Fruit fly (Drosophila melanogaster): ENCODE measurements around the gene noc.

The noc gene

dm6 chr2L:14490097-14491070 lies at the start of gene noc (continued):
- TF ChIP-seq zen2 (GFP tag; IDR thresholded peaks at IDR 0.05; ENCODE audit: partially characterized antibody), result peak; percentile 63; the same call in 2 of the 3 replicates
- no peak for TF ChIP-seq br (optimal IDR thresholded peaks at IDR 0.05)
- 0 out of 3 replicates have a peak, but pooled peaks have one; percentile 28 for TF ChIP-seq ken (GFP tag; IDR thresholded peaks at IDR 0.05)
- peak; percentile 99 for TF ChIP-seq Nf-YC (tag; optimal IDR thresholded peaks at IDR 0.05)
- TF ChIP-seq CG12299 (tag; optimal IDR thresholded peaks at IDR 0.05), result peak; percentile 32
- TF ChIP-seq ftz-f1 (GFP tag; optimal IDR thresholded peaks at IDR 0.05), result peak; percentile 16
- peak; percentile 6 for TF ChIP-seq stwl (tag; optimal IDR thresholded peaks at IDR 0.05)
- TF ChIP-seq her (GFP tag; optimal IDR thresholded peaks at IDR 0.05), result peak; percentile 55
- TF ChIP-seq Xbp1 (GFP tag; optimal IDR thresholded peaks at IDR 0.05), result peak; percentile 9
- TF ChIP-seq CG9215 (GFP tag; IDR thresholded peaks at IDR 0.05), result no peak
- TF ChIP-seq fd3F (GFP tag; optimal IDR thresholded peaks at IDR 0.05), result no peak
- TF ChIP-seq dmrt11E (tag; optimal IDR thresholded peaks at IDR 0.05), result no peak
- peak; percentile 91 for TF ChIP-seq z (GFP tag; IDR thresholded peaks at IDR 0.05)
- no peak for TF ChIP-seq bab2 (GFP tag; optimal IDR thresholded peaks at IDR 0.05)
- no peak for TF ChIP-seq CG9797 (GFP tag; optimal IDR thresholded peaks at IDR 0.05)
- TF ChIP-seq stc (GFP tag; IDR thresholded peaks at IDR 0.05), result peak; percentile 52; the same call in 1 of the 2 replicates
- TF ChIP-seq jigr1 (GFP tag; IDR thresholded peaks at IDR 0.05), result no peak
- TF ChIP-seq cas (GFP tag; IDR thresholded peaks at IDR 0.05), result 0 out of 2 replicates have a peak, but pooled peaks have one; percentile 8
- TF ChIP-seq gt (GFP tag; IDR thresholded peaks at IDR 0.05), result no peak
- TF ChIP-seq hkb (optimal IDR thresholded peaks at IDR 0.05), result peak; percentile 9
- peak; percentile 41; the same call in 1 of the 2 replicates for TF ChIP-seq hkb (GFP tag; IDR thresholded peaks at IDR 0.05)
- peak; percentile 4 for TF ChIP-seq jing (GFP tag; optimal IDR thresholded peaks at IDR 0.05)
- peak; percentile 71 for TF ChIP-seq Fer1 (GFP tag; optimal IDR thresholded peaks at IDR 0.05)
- TF ChIP-seq CG33557 (GFP tag; optimal IDR thresholded peaks at IDR 0.05), result peak; percentile 14
- no peak for TF ChIP-seq aop (GFP tag; IDR thresholded peaks at IDR 0.05)
- peak; percentile 75; the same call in 2 of the 3 replicates for TF ChIP-seq gce (GFP tag; IDR thresholded peaks at IDR 0.05)
- peak; percentile 19 for TF ChIP-seq CG16863 (GFP tag; optimal IDR thresholded peaks at IDR 0.05)
- TF ChIP-seq CG33213 (GFP tag; optimal IDR thresholded peaks at IDR 0.05), result no peak
- peak; percentile 58 for TF ChIP-seq Meics (GFP tag; optimal IDR thresholded peaks at IDR 0.05)
- TF ChIP-seq salm (tag; optimal IDR thresholded peaks at IDR 0.05), result peak; percentile 37
- peak; percentile 32 for TF ChIP-seq CG12391 (tag; optimal IDR thresholded peaks at IDR 0.05)
- TF ChIP-seq ab (GFP tag; optimal IDR thresholded peaks at IDR 0.05), result no peak
- TF ChIP-seq CG9609 (GFP tag; optimal IDR thresholded peaks at IDR 0.05), result no peak
- no peak for TF ChIP-seq CG9817 (tag; optimal IDR thresholded peaks at IDR 0.05)
- peak; percentile 20; the same call in 1 of the 2 replicates for TF ChIP-seq slbo (GFP tag; IDR thresholded peaks at IDR 0.05)
- peak; percentile 77 for TF ChIP-seq run (tag; optimal IDR thresholded peaks at IDR 0.05)
- TF ChIP-seq Antp (GFP tag; optimal IDR thresholded peaks at IDR 0.05), result no peak
- peak; percentile 39 for TF ChIP-seq CG8924 (tag; optimal IDR thresholded peaks at IDR 0.05)
- TF ChIP-seq CG12219 (GFP tag; optimal IDR thresholded peaks at IDR 0.05), result peak; percentile 44
- peak; percentile 44; the same call in 1 of the 2 replicates for TF ChIP-seq CG32767 (GFP tag; IDR thresholded peaks at IDR 0.05)
- peak; percentile 64; the same call in 2 of the 4 replicates for TF ChIP-seq Dll (GFP tag; IDR thresholded peaks at IDR 0.05; ENCODE audit: partially characterized antibody)
- TF ChIP-seq CG7786 (GFP tag; optimal IDR thresholded peaks at IDR 0.05), result peak; percentile 30
- TF ChIP-seq HmgZ (tag; optimal IDR thresholded peaks at IDR 0.05), result peak; percentile 14
- no peak for TF ChIP-seq BEAF-32 (GFP tag; optimal IDR thresholded peaks at IDR 0.05)
- TF ChIP-seq MTF-1 (GFP tag; optimal IDR thresholded peaks at IDR 0.05; ENCODE audit: borderline replicate concordance), result peak; percentile 20
- no peak for TF ChIP-seq bcd (GFP tag; optimal IDR thresholded peaks at IDR 0.05)
- TF ChIP-seq seq (GFP tag; IDR thresholded peaks at IDR 0.05), result peak; percentile 74
- TF ChIP-seq CG43689 (GFP tag; IDR thresholded peaks at IDR 0.05), result no peak
- TF ChIP-seq CG17361 (GFP tag; IDR thresholded peaks at IDR 0.05), result 0 out of 3 replicates have a peak, but pooled peaks have one; percentile 15

All from whole organism, embryonic.